Worm (Caenorhabditis elegans) whole organism, L4 larva: ENCODE data around the gene F18G5.1.

Experiments
- F26F4.8 ChIP-seq: fragments of 200-800 bp; sonication (Bioruptor generic); conservative IDR thresholded peaks from 2 replicates; pipeline ENCODE4 v1.3.6; 2022; ENCODE audit warnings: missing genetic modification characterization, missing compliant biosample characterization
- F37D6.2 ChIP-seq: sonication (generic microtip); optimal IDR thresholded peaks from 2 replicates; lab custom pipeline; 2016; ENCODE audit warnings: mild to moderate bottlenecking, missing genetic modification characterization, missing compliant biosample characterization
- F49E8.2 ChIP-seq: sonication (generic microtip); optimal IDR thresholded peaks from 2 replicates; lab custom pipeline; 2016; ENCODE audit warnings: missing compliant biosample characterization, mild to moderate bottlenecking, missing genetic modification characterization, borderline replicate concordance
- R02D3.7 ChIP-seq: fragments of 150-350 bp; sonication (generic microtip); optimal IDR thresholded peaks from 3 replicates; lab custom pipeline; 2014; ENCODE audit warnings: missing biosample characterization, missing genetic modification characterization
- T26A8.4 ChIP-seq: fragments of 200-800 bp; sonication (Bioruptor generic); IDR thresholded peaks from 2 replicates; pipeline ENCODE4 v1.3.6; 2022; ENCODE audit warnings: missing genetic modification characterization, missing compliant biosample characterization
- Y48G9A.11 ChIP-seq: fragments of 200-800 bp; sonication (Bioruptor generic); IDR thresholded peaks from 2 replicates; pipeline ENCODE4 v1.3.6; 2022; ENCODE audit warnings: missing genetic modification reagents, missing genetic modification characterization, missing compliant biosample characterization
- Y5F2A.4 ChIP-seq: fragments of 200-800 bp; sonication (Bioruptor generic); optimal IDR thresholded peaks from 2 replicates; lab custom pipeline; 2018; ENCODE audit warnings: mild to moderate bottlenecking, missing genetic modification characterization, missing compliant biosample characterization
- Y75B8A.6 ChIP-seq: fragments of 200-800 bp; sonication (Bioruptor generic); IDR thresholded peaks from 2 replicates; pipeline ENCODE4 v1.3.6; 2022; ENCODE audit warnings: missing genetic modification reagents, missing genetic modification characterization, missing compliant biosample characterization
- ZK337.2 ChIP-seq: fragments of 200-800 bp; sonication (Bioruptor generic); IDR thresholded peaks from 2 replicates; pipeline ENCODE4 v1.3.6; 2022; ENCODE audit warnings: missing genetic modification reagents, missing genetic modification characterization, missing compliant biosample characterization
- aha-1 ChIP-seq: fragments of 150-350 bp; peaks from one replicate; lab custom pipeline; 2014; ENCODE audit warnings: missing biosample characterization, missing genetic modification characterization
- ama-1 ChIP-seq: fragments of 150-350 bp; optimal IDR thresholded peaks from 2 replicates; lab custom pipeline; 2014; ENCODE audit warnings: inconsistent platforms, mixed read lengths
- attf-4 ChIP-seq: sonication (generic microtip); optimal IDR thresholded peaks from 3 replicates; lab custom pipeline; 2017; ENCODE audit warnings: missing biosample characterization, missing genetic modification characterization
- ceh-28 ChIP-seq: fragments of 150-350 bp; optimal IDR thresholded peaks from 2 replicates; lab custom pipeline; 2014; ENCODE audit warnings: missing biosample characterization, missing genetic modification reagents, missing genetic modification characterization
- ceh-32 ChIP-seq: sonication (generic microtip); optimal IDR thresholded peaks from 2 replicates; lab custom pipeline; 2016; ENCODE audit warnings: mild to moderate bottlenecking, missing genetic modification characterization, missing compliant biosample characterization; ENCODE audit not compliant: poor library complexity
- ceh-44 ChIP-seq: fragments of 200-800 bp; sonication (Bioruptor generic); IDR thresholded peaks from 2 replicates; pipeline ENCODE4 v1.3.6; 2022; ENCODE audit warnings: missing genetic modification reagents, missing genetic modification characterization, missing compliant biosample characterization
- ces-1 ChIP-seq: fragments of 150-350 bp; sonication (generic microtip); optimal IDR thresholded peaks from 4 replicates; lab custom pipeline; 2014; ENCODE audit warnings: missing biosample characterization, missing genetic modification reagents, missing genetic modification characterization
- daf-16 ChIP-seq, 3 experiments: sonication (generic microtip); optimal IDR thresholded peaks; 2 replicates each; lab custom pipeline; 2016 to 2017; ENCODE audit warnings: missing genetic modification characterization in 3 of 3, missing genetic modification reagents in 3 of 3, mild to moderate bottlenecking in 2 of 3, missing compliant biosample characterization in 2 of 3, missing biosample characterization in 1 of 3, moderate library complexity in 1 of 3
- daf-8 ChIP-seq: fragments of 200-800 bp; sonication (Bioruptor generic); IDR thresholded peaks from 2 replicates; pipeline ENCODE4 v1.3.6; 2022; ENCODE audit warnings: missing genetic modification characterization, missing compliant biosample characterization
- dmd-8 ChIP-seq: fragments of 200-800 bp; sonication (Bioruptor generic); IDR thresholded peaks from 2 replicates; pipeline ENCODE4 v1.3.6; 2022; ENCODE audit warnings: missing genetic modification characterization, missing compliant biosample characterization
- dpl-1 ChIP-seq: fragments of 150-350 bp; optimal IDR thresholded peaks from 2 replicates; lab custom pipeline; 2014; ENCODE audit warnings: missing biosample characterization, missing genetic modification reagents, missing genetic modification characterization
- duxl-1 ChIP-seq: sonication (generic microtip); optimal IDR thresholded peaks from 2 replicates; lab custom pipeline; 2016; ENCODE audit warnings: mild to moderate bottlenecking, missing genetic modification characterization, moderate library complexity, missing compliant biosample characterization; ENCODE audit not compliant: poor library complexity
- fkh-10 ChIP-seq: fragments of 150-350 bp; optimal IDR thresholded peaks from 2 replicates; lab custom pipeline; 2014; ENCODE audit warnings: missing biosample characterization, missing genetic modification reagents, missing genetic modification characterization
- fos-1 ChIP-seq: fragments of 150-350 bp; optimal IDR thresholded peaks from 2 replicates; lab custom pipeline; 2014; ENCODE audit warnings: missing biosample characterization, missing genetic modification characterization
- gei-8 ChIP-seq: fragments of 200-800 bp; sonication (Bioruptor generic); optimal IDR thresholded peaks from 2 replicates; lab custom pipeline; 2018; ENCODE audit warnings: mild to moderate bottlenecking, missing genetic modification characterization, missing compliant biosample characterization
- hif-1 ChIP-seq, 2 experiments: sonication (generic microtip); optimal IDR thresholded peaks; 2 replicates each; lab custom pipeline; 2016 to 2017; ENCODE audit warnings: missing compliant biosample characterization in 2 of 2, missing genetic modification characterization in 2 of 2, missing genetic modification reagents in 2 of 2, missing genotype in 2 of 2, mild to moderate bottlenecking in 1 of 2
- hlh-11 ChIP-seq: fragments of 200-800 bp; sonication (Bioruptor generic); optimal IDR thresholded peaks from 2 replicates; lab custom pipeline; 2018; ENCODE audit warnings: mild to moderate bottlenecking, missing genetic modification characterization, missing compliant biosample characterization
- lim-7 ChIP-seq: fragments of 200-800 bp; sonication (Bioruptor generic); IDR thresholded peaks from 2 replicates; pipeline ENCODE4 v1.3.6; 2022; ENCODE audit warnings: missing genetic modification characterization, missing compliant biosample characterization
- lin-1 ChIP-seq: fragments of 200-800 bp; sonication (Bioruptor generic); IDR thresholded peaks from 2 replicates; pipeline ENCODE4 v1.3.6; 2022; ENCODE audit warnings: missing genetic modification reagents, missing genetic modification characterization, missing compliant biosample characterization
- lin-15B ChIP-seq: fragments of 150-350 bp; sonication (generic microtip); optimal IDR thresholded peaks from 3 replicates; lab custom pipeline; 2014; ENCODE audit warnings: missing biosample characterization, missing genetic modification characterization
- madf-5 ChIP-seq, 2 experiments: fragments of 200-800 bp; sonication (Bioruptor generic); IDR thresholded peaks; 2 replicates each; pipeline ENCODE4 v1.3.6; 2022; ENCODE audit warnings: missing compliant biosample characterization in 2 of 2, missing genetic modification characterization in 2 of 2
- madf-9 ChIP-seq: fragments of 200-800 bp; sonication (Bioruptor generic); conservative IDR thresholded peaks from 2 replicates; pipeline ENCODE4 v1.3.6; 2022; ENCODE audit warnings: missing genetic modification reagents, missing genetic modification characterization, missing compliant biosample characterization
- mdl-1 ChIP-seq, 2 experiments: fragments of 150-350 bp in 1 of 2; sonication (generic microtip) in 1 of 2; optimal IDR thresholded peaks; 2 replicates each; lab custom pipeline; 2014 to 2017; ENCODE audit warnings: missing biosample characterization in 2 of 2, missing genetic modification characterization in 2 of 2
- mdt-29 ChIP-seq: fragments of 200-800 bp; sonication (Bioruptor generic); IDR thresholded peaks from 2 replicates; pipeline ENCODE4 v1.3.6; 2022; ENCODE audit warnings: missing genetic modification reagents, missing genetic modification characterization, missing compliant biosample characterization
- mxl-2 ChIP-seq: fragments of 200-800 bp; sonication (Bioruptor generic); conservative IDR thresholded peaks from 2 replicates; pipeline ENCODE4 v1.3.6; 2022; ENCODE audit warnings: missing genetic modification reagents, missing genetic modification characterization, missing compliant biosample characterization
- nhr-111 ChIP-seq: fragments of 200-800 bp; sonication (Bioruptor generic); optimal IDR thresholded peaks from 2 replicates; lab custom pipeline; 2018; ENCODE audit warnings: mild to moderate bottlenecking, missing genetic modification characterization, missing compliant biosample characterization
- nhr-41 ChIP-seq: fragments of 200-800 bp; sonication (Bioruptor generic); IDR thresholded peaks from 2 replicates; pipeline ENCODE4 v1.3.6; 2022; ENCODE audit warnings: missing genetic modification reagents, missing genetic modification characterization, missing compliant biosample characterization
- saeg-2 ChIP-seq: fragments of 200-800 bp; sonication (Bioruptor generic); IDR thresholded peaks from 2 replicates; pipeline ENCODE4 v1.3.6; 2022; ENCODE audit warnings: missing genetic modification reagents, missing genetic modification characterization, missing compliant biosample characterization
- set-16 ChIP-seq: fragments of 200-800 bp; sonication (Bioruptor generic); IDR thresholded peaks from 2 replicates; pipeline ENCODE4 v1.3.6; 2022; ENCODE audit warnings: missing genetic modification reagents, missing genetic modification characterization, missing compliant biosample characterization
- skn-1 ChIP-seq: fragments of 150-350 bp; optimal IDR thresholded peaks from 2 replicates; lab custom pipeline; 2014; ENCODE audit warnings: missing biosample characterization, missing genetic modification characterization
- spr-1 ChIP-seq: sonication (generic microtip); optimal IDR thresholded peaks from 2 replicates; lab custom pipeline; 2016; ENCODE audit warnings: mild to moderate bottlenecking, missing genetic modification characterization, missing compliant biosample characterization
- spr-3 ChIP-seq: fragments of 200-800 bp; sonication (Bioruptor generic); optimal IDR thresholded peaks from 2 replicates; lab custom pipeline; 2018; ENCODE audit warnings: mild to moderate bottlenecking, missing genetic modification characterization, missing compliant biosample characterization
- tra-1 ChIP-seq: fragments of 200-800 bp; sonication (Bioruptor generic); IDR thresholded peaks from 2 replicates; pipeline ENCODE4 v1.3.6; 2022; ENCODE audit warnings: missing genetic modification reagents, missing genetic modification characterization, missing compliant biosample characterization
- unc-130 ChIP-seq: sonication (generic microtip); optimal IDR thresholded peaks from 2 replicates; lab custom pipeline; 2016; ENCODE audit warnings: missing genetic modification reagents, missing genetic modification characterization, missing compliant biosample characterization
- vab-7 ChIP-seq: fragments of 200-800 bp; sonication (Bioruptor generic); IDR thresholded peaks from 2 replicates; pipeline ENCODE4 v1.3.6; 2022; ENCODE audit warnings: missing genetic modification reagents, missing genetic modification characterization, missing compliant biosample characterization
- zfp-2 ChIP-seq: sonication (generic microtip); optimal IDR thresholded peaks from 2 replicates; lab custom pipeline; 2016; ENCODE audit warnings: mild to moderate bottlenecking, missing genetic modification characterization, missing compliant biosample characterization
- zfp-3 ChIP-seq: fragments of 200-800 bp; sonication (Bioruptor generic); conservative IDR thresholded peaks from 2 replicates; pipeline ENCODE4 v1.3.6; 2022; ENCODE audit warnings: missing genetic modification reagents, missing genetic modification characterization, missing compliant biosample characterization
- zip-2 ChIP-seq: fragments of 150-350 bp; optimal IDR thresholded peaks from 2 replicates; lab custom pipeline; 2014; ENCODE audit warnings: missing biosample characterization, missing genetic modification characterization
- ztf-7 ChIP-seq: fragments of 150-350 bp; optimal IDR thresholded peaks from 2 replicates; lab custom pipeline; 2014; ENCODE audit warnings: missing biosample characterization, missing genetic modification characterization

Gene F18G5.1

DNA sequence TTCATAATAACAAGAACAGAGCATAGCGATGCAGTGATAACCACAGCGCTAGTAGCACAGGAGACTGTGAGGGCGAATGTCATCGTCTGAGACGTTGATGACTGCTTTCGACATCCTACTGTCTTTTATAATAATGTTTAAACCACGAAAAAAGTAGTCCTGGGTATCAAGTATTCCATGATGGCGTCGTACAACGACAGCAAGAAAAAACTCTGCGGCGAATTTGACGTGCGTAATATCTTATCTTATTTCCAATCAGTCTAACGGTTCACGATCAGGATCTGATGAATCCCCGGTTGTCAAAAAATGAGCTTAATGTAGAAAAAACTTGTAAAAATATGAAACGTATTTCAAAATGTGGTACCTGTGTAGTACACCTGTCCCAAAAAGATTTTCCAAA lies 25.1 kb upstream of the F18G5.1 start, which contains the start of gene col-175:
Gene col-175, minus strand, starts transcription at position 101 of the 400 bp plus-strand sequence.
- TF ChIP-seq ceh-28 (tag; lab: Kevin White, UChicago) (no peak), mdl-1 (tag; optimal IDR thresholded peaks at IDR 0.05; lab: Kevin White, UChicago) (no peak), madf-5 (GFP tag; IDR thresholded peaks at IDR 0.05; lab: Robert Waterston, UW) (no peak), lim-7 (GFP tag; lab: Robert Waterston, UW) (no peak), spr-1 (tag; lab: Kevin White, UChicago) (no peak), aha-1 (tag; lab: Kevin White, UChicago) (no peak), madf-9 (no peak), spr-3 (GFP tag; lab: Kevin White, UChicago) (no peak), R02D3.7 (no peak)
- TF ChIP-seq, all 104 proteins: peak for 0

DNA sequence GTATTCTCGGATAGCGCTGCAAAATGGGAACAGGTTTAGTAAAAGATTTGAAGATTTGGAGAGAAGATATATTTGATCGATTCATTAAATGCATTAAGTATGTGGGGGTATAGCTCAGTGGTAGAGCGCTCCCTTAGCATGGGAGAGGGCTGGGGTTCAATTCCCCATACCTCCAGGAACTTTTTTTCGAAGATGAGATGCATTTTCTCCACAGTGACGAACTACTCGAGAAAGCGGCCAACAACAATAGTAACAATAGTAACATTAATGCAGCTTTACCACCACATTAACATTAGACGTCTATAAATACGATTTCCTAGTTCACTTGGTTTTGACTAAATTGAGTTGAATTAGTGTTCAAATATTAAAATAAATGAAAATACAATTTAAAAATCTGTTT lies 21.9 kb upstream of the F18G5.1 start:
- TF ChIP-seq saeg-2 (GFP tag; lab: Robert Waterston, UW) (no peak), daf-16 (GFP tag; optimal IDR thresholded peaks at IDR 0.05; lab: Kevin White, UChicago) (peak; percentile 27 to 61), daf-16 (tag; optimal IDR thresholded peaks at IDR 0.05; lab: Kevin White, UChicago) (no peak), mxl-2 (GFP tag; lab: Robert Waterston, UW) (no peak), unc-130 (GFP tag; lab: Kevin White, UChicago) (peak; percentile 3), mdt-29 (peak; percentile 49; the same call in 1 of the 2 replicates), nhr-111 (peak; percentile 2), ces-1 (GFP tag; lab: Kevin White, UChicago) (no peak), dpl-1 (no peak), spr-1 (tag; lab: Kevin White, UChicago) (peak; percentile 64), Y48G9A.11 (GFP tag; lab: Robert Waterston, UW) (peak; percentile 44; the same call in 1 of the 2 replicates), ceh-32 (tag; lab: Kevin White, UChicago) (peak; percentile 17), tra-1 (GFP tag; lab: Robert Waterston, UW) (no peak), hlh-11 (tag; lab: Kevin White, UChicago) (peak; percentile 23), hif-1 (tag; optimal IDR thresholded peaks at IDR 0.05; lab: Kevin White, UChicago) (no peak), duxl-1 (tag; lab: Kevin White, UChicago) (peak; percentile 60), zip-2 (tag; lab: Kevin White, UChicago) (no peak), F37D6.2 (tag; lab: Kevin White, UChicago) (no peak), skn-1 (tag; lab: Kevin White, UChicago) (no peak), lin-1 (GFP tag; lab: Robert Waterston, UW) (no peak), dmd-8 (GFP tag; lab: Robert Waterston, UW) (peak; percentile 77; the same call in 1 of the 2 replicates), ztf-7 (tag; lab: Kevin White, UChicago) (no peak), nhr-41 (GFP tag; lab: Robert Waterston, UW) (no peak), vab-7 (peak; percentile 78), fkh-10 (GFP tag; lab: Kevin White, UChicago) (no peak), R02D3.7 (no peak), attf-4 (tag; lab: Kevin White, UChicago) (no peak), daf-8 (GFP tag; lab: Robert Waterston, UW) (peak; percentile 75; the same call in 1 of the 2 replicates), gei-8 (GFP tag; lab: Kevin White, UChicago) (peak; percentile 26), madf-9 (peak; percentile 56; the same call in 1 of the 2 replicates), F26F4.8 (GFP tag; lab: Robert Waterston, UW) (peak; percentile 59; the same call in 1 of the 2 replicates), ama-1 (no peak), T26A8.4 (GFP tag; lab: Robert Waterston, UW) (peak; percentile 60), F49E8.2 (tag; lab: Kevin White, UChicago) (peak; percentile 74), lin-15B (tag; lab: Kevin White, UChicago) (no peak), ZK337.2 (peak; percentile 30; the same call in 1 of the 2 replicates), Y5F2A.4 (GFP tag; lab: Kevin White, UChicago) (peak; percentile 29), zfp-2 (tag; lab: Kevin White, UChicago) (no peak), Y75B8A.6 (GFP tag; lab: Robert Waterston, UW) (peak; percentile 56; the same call in 1 of the 2 replicates), fos-1 (tag; lab: Kevin White, UChicago) (no peak), set-16 (no peak), ceh-44 (0 out of 2 replicates have a peak, but pooled peaks have one; percentile 45), zfp-3 (GFP tag; lab: Robert Waterston, UW) (no peak)
